Fruit fly (Drosophila melanogaster) whole organism, wandering third instar larva: ENCODE data around the gene CG6295.

Experiments used
- dmrt93B ChIP-seq: fragments of 200-800 bp; sonication (Bioruptor generic); optimal IDR thresholded peaks from 2 replicates; lab custom pipeline; 2018; ENCODE audit warnings: missing biosample characterization, mild to moderate bottlenecking, missing genetic modification characterization
- lola ChIP-seq: fragments of >200 bp; optimal IDR thresholded peaks from 2 replicates; lab custom pipeline; 2017; ENCODE audit warnings: missing biosample characterization, missing genetic modification characterization
- pan ChIP-seq: fragments of >200 bp; optimal IDR thresholded peaks from 2 replicates; lab custom pipeline; 2017

- TF ChIP-seq pan (lab: Kevin White, UChicago) (no peak), lola (GFP tag; lab: Kevin White, UChicago) (no peak), dmrt93B (GFP tag; lab: Kevin White, UChicago) (no peak)
These were observed 38.6 kb downstream of the CG6295 start for dm6 chr3R:26968313-26968605.
